Worm (Caenorhabditis elegans) whole organism, L4 larva: ENCODE measurements around the gene fubl-3.

Experiments used
- F37D6.2 ChIP-seq: sonication (generic microtip); optimal IDR thresholded peaks from 2 replicates; lab custom pipeline; 2016; ENCODE audit warnings: mild to moderate bottlenecking, missing genetic modification characterization, missing compliant biosample characterization
- F44E2.7 ChIP-seq: fragments of 200-800 bp; sonication (Bioruptor generic); IDR thresholded peaks from 2 replicates; pipeline ENCODE4 v2.1.2; 2022; ENCODE audit warnings: missing genetic modification characterization, missing compliant biosample characterization
- T26A8.4 ChIP-seq: fragments of 200-800 bp; sonication (Bioruptor generic); IDR thresholded peaks from 2 replicates; pipeline ENCODE4 v1.3.6; 2022; ENCODE audit warnings: missing genetic modification characterization, missing compliant biosample characterization
- Y105C5A.15 ChIP-seq: fragments of 200-800 bp; sonication (Bioruptor generic); IDR thresholded peaks from 2 replicates; pipeline ENCODE4 v1.3.6; 2022; ENCODE audit warnings: missing genetic modification characterization, missing compliant biosample characterization
- Y48G9A.11 ChIP-seq: fragments of 200-800 bp; sonication (Bioruptor generic); IDR thresholded peaks from 2 replicates; pipeline ENCODE4 v1.3.6; 2022; ENCODE audit warnings: missing genetic modification reagents, missing genetic modification characterization, missing compliant biosample characterization
- Y75B8A.6 ChIP-seq: fragments of 200-800 bp; sonication (Bioruptor generic); IDR thresholded peaks from 2 replicates; pipeline ENCODE4 v1.3.6; 2022; ENCODE audit warnings: missing genetic modification reagents, missing genetic modification characterization, missing compliant biosample characterization
- arid-1 ChIP-seq: fragments of 200-800 bp; sonication (Bioruptor generic); conservative IDR thresholded peaks from 2 replicates; pipeline ENCODE4 v1.3.6; 2022; ENCODE audit warnings: missing genetic modification reagents, missing genetic modification characterization, missing compliant biosample characterization
- ceh-20 ChIP-seq: fragments of 200-800 bp; sonication (Bioruptor generic); IDR thresholded peaks from 2 replicates; pipeline ENCODE4 v1.3.6; 2022; ENCODE audit warnings: missing genetic modification reagents, missing genetic modification characterization, missing compliant biosample characterization
- ceh-28 ChIP-seq: fragments of 150-350 bp; optimal IDR thresholded peaks from 2 replicates; lab custom pipeline; 2014; ENCODE audit warnings: missing biosample characterization, missing genetic modification reagents, missing genetic modification characterization
- ceh-62 ChIP-seq: sonication (generic microtip); optimal IDR thresholded peaks from 2 replicates; lab custom pipeline; 2017; ENCODE audit warnings: missing biosample characterization, missing genetic modification characterization
- dmd-6 ChIP-seq: fragments of 200-800 bp; sonication (Bioruptor generic); IDR thresholded peaks from 2 replicates; pipeline ENCODE4 v1.3.6; 2022; ENCODE audit warnings: missing genetic modification reagents, missing genetic modification characterization, missing compliant biosample characterization
- dmd-9 ChIP-seq: fragments of 200-800 bp; sonication (Bioruptor generic); IDR thresholded peaks from 2 replicates; pipeline ENCODE4 v1.3.6; 2022; ENCODE audit warnings: missing genetic modification reagents, missing genetic modification characterization, missing compliant biosample characterization
- egl-27 ChIP-seq: sonication (generic microtip); optimal IDR thresholded peaks from 3 replicates; lab custom pipeline; 2017; ENCODE audit warnings: missing biosample characterization, missing genetic modification reagents, missing genetic modification characterization
- fos-1 ChIP-seq: fragments of 150-350 bp; optimal IDR thresholded peaks from 2 replicates; lab custom pipeline; 2014; ENCODE audit warnings: missing biosample characterization, missing genetic modification characterization
- hif-1 ChIP-seq, 2 experiments: sonication (generic microtip); optimal IDR thresholded peaks; 2 replicates each; lab custom pipeline; 2016 to 2017; ENCODE audit warnings: missing compliant biosample characterization in 2 of 2, missing genetic modification characterization in 2 of 2, missing genetic modification reagents in 2 of 2, missing genotype in 2 of 2, mild to moderate bottlenecking in 1 of 2
- hlh-11 ChIP-seq: fragments of 200-800 bp; sonication (Bioruptor generic); optimal IDR thresholded peaks from 2 replicates; lab custom pipeline; 2018; ENCODE audit warnings: mild to moderate bottlenecking, missing genetic modification characterization, missing compliant biosample characterization
- hlh-30 ChIP-seq: sonication (generic microtip); optimal IDR thresholded peaks from 2 replicates; lab custom pipeline; 2017; ENCODE audit warnings: antibody characterized with exemption, mild to moderate bottlenecking, missing genetic modification characterization, missing compliant biosample characterization; ENCODE audit not compliant: insufficient read depth
- hmg-1.1 ChIP-seq: fragments of 200-800 bp; sonication (Bioruptor generic); IDR thresholded peaks from 2 replicates; pipeline ENCODE4 v1.3.6; 2022; ENCODE audit warnings: missing genetic modification reagents, missing genetic modification characterization, missing compliant biosample characterization
- lin-13 ChIP-seq: fragments of 150-350 bp; optimal IDR thresholded peaks from 2 replicates; lab custom pipeline; 2014; ENCODE audit warnings: missing biosample characterization, missing genetic modification reagents, missing genetic modification characterization
- lin-15B ChIP-seq: fragments of 150-350 bp; sonication (generic microtip); optimal IDR thresholded peaks from 3 replicates; lab custom pipeline; 2014; ENCODE audit warnings: missing biosample characterization, missing genetic modification characterization
- lsy-2 ChIP-seq, 2 experiments: fragments of 150-350 bp in 1 of 2; sonication (generic microtip) in 1 of 2; optimal IDR thresholded peaks; 2 replicates each; lab custom pipeline; 2014 to 2017; ENCODE audit warnings: missing biosample characterization in 2 of 2, missing genetic modification characterization in 2 of 2
- madf-9 ChIP-seq: fragments of 200-800 bp; sonication (Bioruptor generic); conservative IDR thresholded peaks from 2 replicates; pipeline ENCODE4 v1.3.6; 2022; ENCODE audit warnings: missing genetic modification reagents, missing genetic modification characterization, missing compliant biosample characterization
- mdl-1 ChIP-seq, 2 experiments: fragments of 150-350 bp in 1 of 2; sonication (generic microtip) in 1 of 2; optimal IDR thresholded peaks; 2 replicates each; lab custom pipeline; 2014 to 2017; ENCODE audit warnings: missing biosample characterization in 2 of 2, missing genetic modification characterization in 2 of 2
- mep-1 ChIP-seq: fragments of 150-350 bp; sonication (generic microtip); optimal IDR thresholded peaks from 3 replicates; lab custom pipeline; 2014; ENCODE audit warnings: missing biosample characterization, missing genetic modification characterization
- mxl-2 ChIP-seq: fragments of 200-800 bp; sonication (Bioruptor generic); conservative IDR thresholded peaks from 2 replicates; pipeline ENCODE4 v1.3.6; 2022; ENCODE audit warnings: missing genetic modification reagents, missing genetic modification characterization, missing compliant biosample characterization
- nhr-102 ChIP-seq: sonication (generic microtip); optimal IDR thresholded peaks from 2 replicates; lab custom pipeline; 2016; ENCODE audit warnings: mild to moderate bottlenecking, missing genetic modification characterization, moderate library complexity, missing compliant biosample characterization
- nhr-11 ChIP-seq: fragments of 150-350 bp; optimal IDR thresholded peaks from 2 replicates; lab custom pipeline; 2014; ENCODE audit warnings: missing biosample characterization, missing genetic modification characterization
- nhr-25 ChIP-seq: sonication (generic microtip); optimal IDR thresholded peaks from 2 replicates; lab custom pipeline; 2017; ENCODE audit warnings: missing genetic modification characterization, mild to moderate bottlenecking, missing compliant biosample characterization, antibody characterized with exemption, moderate library complexity, borderline replicate concordance; ENCODE audit not compliant: insufficient read depth
- nhr-28 ChIP-seq: fragments of 150-350 bp; optimal IDR thresholded peaks from 2 replicates; lab custom pipeline; 2014; ENCODE audit warnings: missing biosample characterization, missing genetic modification characterization
- php-3 ChIP-seq: fragments of 200-800 bp; sonication (Bioruptor generic); IDR thresholded peaks from 2 replicates; pipeline ENCODE4 v1.3.6; 2022; ENCODE audit warnings: missing genetic modification reagents, missing genetic modification characterization, missing compliant biosample characterization
- rbr-2 ChIP-seq: sonication (generic microtip); optimal IDR thresholded peaks from 2 replicates; lab custom pipeline; 2016; ENCODE audit warnings: missing genotype, missing genetic modification characterization, missing compliant biosample characterization
- saeg-2 ChIP-seq: fragments of 200-800 bp; sonication (Bioruptor generic); IDR thresholded peaks from 2 replicates; pipeline ENCODE4 v1.3.6; 2022; ENCODE audit warnings: missing genetic modification reagents, missing genetic modification characterization, missing compliant biosample characterization
- set-16 ChIP-seq: fragments of 200-800 bp; sonication (Bioruptor generic); IDR thresholded peaks from 2 replicates; pipeline ENCODE4 v1.3.6; 2022; ENCODE audit warnings: missing genetic modification reagents, missing genetic modification characterization, missing compliant biosample characterization
- snpc-1.2 ChIP-seq: fragments of 200-800 bp; sonication (Bioruptor generic); IDR thresholded peaks from 2 replicates; pipeline ENCODE4 v1.3.6; 2022; ENCODE audit warnings: missing genetic modification reagents, missing genetic modification characterization, missing compliant biosample characterization
- spr-3 ChIP-seq: fragments of 200-800 bp; sonication (Bioruptor generic); optimal IDR thresholded peaks from 2 replicates; lab custom pipeline; 2018; ENCODE audit warnings: mild to moderate bottlenecking, missing genetic modification characterization, missing compliant biosample characterization
- tag-97 ChIP-seq: fragments of 200-800 bp; sonication (Bioruptor generic); IDR thresholded peaks from 2 replicates; pipeline ENCODE4 v1.3.6; 2022; ENCODE audit warnings: missing genetic modification characterization, missing compliant biosample characterization
- tra-1 ChIP-seq: fragments of 200-800 bp; sonication (Bioruptor generic); IDR thresholded peaks from 2 replicates; pipeline ENCODE4 v1.3.6; 2022; ENCODE audit warnings: missing genetic modification reagents, missing genetic modification characterization, missing compliant biosample characterization
- unc-62 ChIP-seq, 3 experiments: fragments of 150-350 bp in 1 of 3; sonication (generic microtip); optimal IDR thresholded peaks in 2 of 3; peaks in 1 of 3; 1 replicate in 1 of 3; 2 replicates in 2 of 3; lab custom pipeline; 2014 to 2017; ENCODE audit warnings: missing biosample characterization in 3 of 3, missing genetic modification characterization in 3 of 3, missing genetic modification reagents in 3 of 3, missing genotype in 1 of 3
- zag-1 ChIP-seq: fragments of 150-350 bp; optimal IDR thresholded peaks from 2 replicates; lab custom pipeline; 2014; ENCODE audit warnings: missing biosample characterization, missing genetic modification characterization
- zip-11 ChIP-seq: fragments of 200-800 bp; sonication (Bioruptor generic); IDR thresholded peaks from 2 replicates; pipeline ENCODE4 v1.3.6; 2022; ENCODE audit warnings: missing genetic modification characterization, missing compliant biosample characterization

fubl-3 gene

ce11 chrX:17424595-17424913, 9.7 kb upstream of the fubl-3 start:
- TF ChIP-seq unc-62 (GFP tag; optimal IDR thresholded peaks at IDR 0.05 in 1 of 2; lab: Kevin White, UChicago) (peak in 1 of 2 experiments; percentile 98), unc-62 (tag; optimal IDR thresholded peaks at IDR 0.05; lab: Kevin White, UChicago) (no peak), rbr-2 (tag; lab: Kevin White, UChicago) (no peak), ceh-62 (tag; lab: Kevin White, UChicago) (no peak), hmg-1.1 (no peak), ceh-28 (tag; lab: Kevin White, UChicago) (no peak), nhr-11 (no peak), lin-15B (no peak), zag-1 (tag; lab: Kevin White, UChicago) (no peak)

ce11 chrX:17426712-17427111, 7.5 kb upstream of the fubl-3 start:
- peak; percentile 11 for TF ChIP-seq nhr-25 (tag; lab: Kevin White, UChicago)
- no peak for TF ChIP-seq Y105C5A.15
- TF ChIP-seq ceh-20 (GFP tag; lab: Robert Waterston, UW): peak; percentile 45; the same call in 1 of the 2 replicates
- no peak for TF ChIP-seq snpc-1.2
- peak; percentile 17 for TF ChIP-seq nhr-28

- TF ChIP-seq mep-1 (tag; lab: Kevin White, UChicago) (peak; percentile 43), hlh-30 (tag; lab: Kevin White, UChicago) (peak; percentile 62), hlh-11 (tag; lab: Kevin White, UChicago) (peak; percentile 61), lsy-2 (tag; optimal IDR thresholded peaks at IDR 0.05; lab: Kevin White, UChicago) (peak in 1 of 2 experiments; percentile 79), Y75B8A.6 (GFP tag; lab: Robert Waterston, UW) (no peak), mdl-1 (tag; optimal IDR thresholded peaks at IDR 0.05; lab: Kevin White, UChicago) (peak in 1 of 2 experiments; percentile 11), egl-27 (tag; lab: Kevin White, UChicago) (no peak), unc-62 (GFP tag; optimal IDR thresholded peaks at IDR 0.05 in 1 of 2; lab: Kevin White, UChicago) (peak in 1 of 2 experiments; percentile 98), unc-62 (tag; optimal IDR thresholded peaks at IDR 0.05; lab: Kevin White, UChicago) (no peak), hif-1 (tag; optimal IDR thresholded peaks at IDR 0.05; lab: Kevin White, UChicago) (no peak), nhr-28 (peak; percentile 70)
These were observed 6.5 kb upstream of the fubl-3 start for ce11 chrX:17427778-17428177.

- TF ChIP-seq mxl-2 (GFP tag; lab: Robert Waterston, UW): no peak
- TF ChIP-seq lin-15B: no peak
- no peak for TF ChIP-seq Y48G9A.11 (GFP tag; lab: Robert Waterston, UW)
- no peak for TF ChIP-seq snpc-1.2
- TF ChIP-seq nhr-102 (tag; lab: Kevin White, UChicago): no peak
- no peak for TF ChIP-seq lin-13 (GFP tag; lab: Kevin White, UChicago)
These were observed 5.4 kb upstream of the fubl-3 start, which contains the start of gene pbo-6 for ce11 chrX:17428803-17429202. TSS of gene pbo-6 (plus strand) at chrX:17429042.

ce11 chrX:17438386-17438785, 4.1 kb downstream of the fubl-3 start, which contains the start of gene C36E6.8:
TSS of gene C36E6.8 (plus strand) at chrX:17438686.
- TF ChIP-seq spr-3 (GFP tag; lab: Kevin White, UChicago) (no peak), dmd-6 (GFP tag; lab: Robert Waterston, UW) (no peak), fos-1 (tag; lab: Kevin White, UChicago) (no peak), F37D6.2 (no peak), dmd-9 (GFP tag; lab: Robert Waterston, UW) (no peak), mdl-1 (tag; optimal IDR thresholded peaks at IDR 0.05; lab: Kevin White, UChicago) (no peak)

ce11 chrX:17442539-17442938, 8.3 kb downstream of the fubl-3 start:
- TF ChIP-seq zip-11 (GFP tag; lab: Robert Waterston, UW) (peak; percentile 84; the same call in 1 of the 2 replicates), tra-1 (GFP tag; lab: Robert Waterston, UW) (peak; percentile 38; the same call in 1 of the 2 replicates), set-16 (GFP tag; lab: Robert Waterston, UW) (peak; percentile 62), php-3 (GFP tag; lab: Robert Waterston, UW) (peak; percentile 70), Y105C5A.15 (peak; percentile 92; the same call in 1 of the 2 replicates), ceh-20 (GFP tag; lab: Robert Waterston, UW) (peak; percentile 63; the same call in 1 of the 2 replicates), arid-1 (peak; percentile 72), F44E2.7 (GFP tag; lab: Robert Waterston, UW) (peak; percentile 95), T26A8.4 (GFP tag; lab: Robert Waterston, UW) (peak; percentile 32; the same call in 1 of the 2 replicates), tag-97 (GFP tag; lab: Robert Waterston, UW) (0 out of 2 replicates have a peak, but pooled peaks have one; percentile 82), snpc-1.2 (peak; percentile 69; the same call in 1 of the 2 replicates), saeg-2 (GFP tag; lab: Robert Waterston, UW) (peak; percentile 68; the same call in 1 of the 2 replicates), madf-9 (GFP tag; lab: Robert Waterston, UW) (peak; percentile 82; the same call in 1 of the 2 replicates)
